Fruit fly (Drosophila melanogaster) whole organism, embryonic: ENCODE measurements around the gene apn.

Experiments
- CG13287 ChIP-seq: fragments of 200-800 bp; sonication (Bioruptor generic); IDR thresholded peaks from 2 replicates; pipeline ENCODE4 v1.3.6; 2022; ENCODE audit warnings: missing biosample characterization, missing genetic modification characterization; ENCODE audit not compliant: partially characterized antibody
- CG16779 ChIP-seq: fragments of 200-800 bp; sonication (Bioruptor generic); IDR thresholded peaks from 2 replicates; pipeline ENCODE4 v1.3.6; 2022; ENCODE audit warnings: missing biosample characterization, missing genetic modification characterization
- CG33213 ChIP-seq: fragments of 200-800 bp; sonication (Bioruptor generic); optimal IDR thresholded peaks from 3 replicates; lab custom pipeline; 2016; ENCODE audit warnings: missing biosample characterization, missing genetic modification characterization
- CG4707 ChIP-seq: fragments of 200-800 bp; sonication (Bioruptor generic); optimal IDR thresholded peaks from 2 replicates; lab custom pipeline; 2018; ENCODE audit warnings: missing biosample characterization, mild to moderate bottlenecking, missing genetic modification characterization, moderate library complexity
- CG6813 ChIP-seq: fragments of 200-800 bp; sonication (Bioruptor generic); optimal IDR thresholded peaks from 2 replicates; lab custom pipeline; 2017; ENCODE audit warnings: missing biosample characterization, missing genetic modification characterization, mild to moderate bottlenecking, moderate library complexity, missing genetic modification reagents
- CkIIα-i1 ChIP-seq: fragments of 200-800 bp; sonication (Bioruptor generic); IDR thresholded peaks from 2 replicates; pipeline ENCODE4 v1.3.6; 2022; ENCODE audit warnings: missing biosample characterization, missing genetic modification characterization
- crol ChIP-seq: fragments of 200-800 bp; sonication (Bioruptor generic); IDR thresholded peaks from 2 replicates; pipeline ENCODE4 v1.3.6; 2022; ENCODE audit warnings: missing biosample characterization, missing genetic modification characterization
- dmrt99B ChIP-seq: fragments of 200-800 bp; sonication (Bioruptor generic); optimal IDR thresholded peaks from 2 replicates; lab custom pipeline; 2018; ENCODE audit warnings: missing biosample characterization, mild to moderate bottlenecking, missing genetic modification characterization, moderate library complexity
- eve ChIP-seq, 2 experiments: fragments of >200 bp; optimal IDR thresholded peaks; 2 replicates each; lab custom pipeline; 2017; ENCODE audit warnings: missing biosample characterization in 2 of 2, missing genetic modification characterization in 2 of 2
- wor ChIP-seq: fragments of 200-800 bp; sonication (Bioruptor generic); IDR thresholded peaks from 2 replicates; pipeline ENCODE4 v1.3.6; 2022; ENCODE audit warnings: missing biosample characterization, missing genetic modification characterization

DNA sequence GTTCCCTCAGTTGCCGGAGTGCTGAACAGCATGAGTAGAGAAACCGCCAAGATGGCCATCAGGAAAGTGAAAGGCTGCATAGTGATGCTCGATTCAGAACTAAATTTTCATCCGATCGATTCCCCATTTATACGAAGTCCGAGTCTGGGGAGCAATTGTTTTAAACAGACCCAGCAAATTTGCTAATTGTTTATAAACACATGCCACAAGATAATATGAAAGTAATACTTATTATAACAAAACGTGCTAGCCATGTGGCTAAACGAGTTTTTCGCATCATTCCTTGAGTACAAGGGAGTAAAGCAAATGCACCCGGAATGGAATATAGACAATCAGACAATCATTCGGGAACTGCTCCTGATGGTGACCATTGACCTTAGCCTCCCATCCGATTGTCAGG is 24.5 kb upstream of the apn start, which contains the start of gene CG44142:
- TF ChIP-seq CG16779 (GFP tag; lab: Robert Waterston, UW) (no peak), CG33213 (GFP tag; lab: Kevin White, UChicago) (no peak), crol (GFP tag; lab: Robert Waterston, UW) (no peak), dmrt99B (no peak), eve (GFP tag; optimal IDR thresholded peaks at IDR 0.05; lab: Kevin White, UChicago) (no peak), CkIIα-i1 (no peak), CG6813 (no peak), CG13287 (no peak), CG4707 (GFP tag; lab: Kevin White, UChicago) (no peak), wor (GFP tag; lab: Robert Waterston, UW) (no peak)
